Worm (Caenorhabditis elegans): ENCODE results near the gene F27D9.13.
A peak's percentile ranks its signal among the peaks of the same experiment; 100 is the strongest.

F27D9.13 gene

DNA sequence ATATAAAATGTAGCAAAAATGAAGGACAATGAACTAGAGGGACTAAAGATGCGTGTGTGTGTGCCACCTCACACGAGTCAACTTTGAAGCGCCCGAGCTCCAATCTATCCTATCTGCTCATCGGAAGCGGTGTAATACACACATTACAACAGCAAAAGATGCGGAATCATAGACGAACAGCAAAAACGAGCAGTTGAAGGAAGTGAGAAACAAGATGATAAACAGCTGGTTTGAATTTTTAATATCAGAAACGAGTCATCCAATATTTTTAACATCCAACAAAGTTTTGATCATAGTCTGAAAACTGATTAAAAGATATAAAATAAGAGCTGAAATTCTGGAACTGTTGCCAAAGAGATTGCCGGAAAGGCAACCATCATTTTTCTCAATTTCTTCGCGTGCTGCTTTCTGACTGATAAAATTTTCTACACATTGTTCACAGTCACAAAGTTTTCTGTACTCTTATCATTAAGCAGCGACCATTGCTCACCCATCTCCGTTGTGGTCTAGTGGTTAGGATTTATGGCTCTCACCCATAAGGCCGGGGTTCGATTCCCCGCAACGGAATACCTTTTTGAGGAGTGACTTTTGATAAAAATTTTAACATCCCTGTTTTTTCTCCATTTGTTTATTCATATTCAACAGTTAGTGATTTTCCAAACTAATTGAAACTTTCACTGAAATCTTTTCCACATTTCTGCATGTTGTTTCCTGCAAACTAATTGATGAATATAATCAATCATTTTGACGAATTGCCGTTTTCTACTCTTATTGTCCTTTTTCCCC lies 13.5 kb upstream of the F27D9.13 start, which contains the start of gene stn-2:
TSS of gene stn-2 (minus strand) at position 75 of the 786 bp plus-strand sequence.
- peak; percentile 75 for TF ChIP-seq aha-1 (tag)
- TF ChIP-seq mdt-29 (GFP tag; IDR thresholded peaks at IDR 0.05): no peak
- no peak for TF ChIP-seq ceh-32 (tag; optimal IDR thresholded peaks at IDR 0.05; ENCODE audit: poor library complexity)
- 0 out of 2 replicates have a peak, but pooled peaks have one; percentile 49 for TF ChIP-seq egl-43 (GFP tag; IDR thresholded peaks at IDR 0.05)
- TF ChIP-seq ceh-82 (tag; optimal IDR thresholded peaks at IDR 0.05): no peak
- TF ChIP-seq Y48G9A.11 (GFP tag; IDR thresholded peaks at IDR 0.05): no peak
- TF ChIP-seq R02D3.7 (tag; optimal IDR thresholded peaks at IDR 0.05): no peak
- TF ChIP-seq F10B5.3 (tag; optimal IDR thresholded peaks at IDR 0.05): no peak
- TF ChIP-seq fos-1 (tag; optimal IDR thresholded peaks at IDR 0.05): no peak
- no peak for TF ChIP-seq pqm-1 (tag; optimal IDR thresholded peaks at IDR 0.05)
- no peak for TF ChIP-seq fkh-10 (GFP tag; optimal IDR thresholded peaks at IDR 0.05)
- no peak for TF ChIP-seq ztf-11 (tag; optimal IDR thresholded peaks at IDR 0.05)
- peak; percentile 24; the same call in 1 of the 2 replicates for TF ChIP-seq php-3 (GFP tag; IDR thresholded peaks at IDR 0.05)
- TF ChIP-seq snpc-1.2 (GFP tag; IDR thresholded peaks at IDR 0.05): peak; percentile 70
- no peak for TF ChIP-seq Y5F2A.4 (GFP tag; optimal IDR thresholded peaks at IDR 0.05)
- no peak for TF ChIP-seq unc-130 (GFP tag; optimal IDR thresholded peaks at IDR 0.05)
- no peak for TF ChIP-seq F37D6.2 (tag; optimal IDR thresholded peaks at IDR 0.05)
- TF ChIP-seq lin-29 (GFP tag; IDR thresholded peaks at IDR 0.05): no peak
- no peak for TF ChIP-seq zip-11 (GFP tag; IDR thresholded peaks at IDR 0.05)
- TF ChIP-seq madf-5 (GFP tag; IDR thresholded peaks at IDR 0.05): no peak
- no peak for TF ChIP-seq nhr-11 (tag; optimal IDR thresholded peaks at IDR 0.05)
- no peak for TF ChIP-seq nhr-10 (tag; optimal IDR thresholded peaks at IDR 0.05)
- TF ChIP-seq nhr-48 (tag; optimal IDR thresholded peaks at IDR 0.05): peak; percentile 8
- TF ChIP-seq lin-1 (GFP tag; IDR thresholded peaks at IDR 0.05): no peak
- TF ChIP-seq nhr-111 (GFP tag; optimal IDR thresholded peaks at IDR 0.05): no peak
- TF ChIP-seq dmd-8 (GFP tag; IDR thresholded peaks at IDR 0.05): 0 out of 2 replicates have a peak, but pooled peaks have one; percentile 64
- TF ChIP-seq daf-19 (GFP tag; conservative IDR thresholded peaks at IDR 0.05): no peak
- peak in 1 of 2 experiments; percentile 48 for TF ChIP-seq daf-16 (GFP tag; optimal IDR thresholded peaks at IDR 0.05)
- TF ChIP-seq daf-16 (tag; optimal IDR thresholded peaks at IDR 0.05): no peak
- TF ChIP-seq T20F7.1 (GFP tag; optimal IDR thresholded peaks at IDR 0.05): peak; percentile 44
- no peak for TF ChIP-seq jun-1 (tag; optimal IDR thresholded peaks at IDR 0.05)
- no peak for TF ChIP-seq dpl-1 (GFP tag; optimal IDR thresholded peaks at IDR 0.05)
- no peak for TF ChIP-seq nhr-25 (tag; optimal IDR thresholded peaks at IDR 0.05; ENCODE audit: borderline replicate concordance, insufficient read depth)
- TF ChIP-seq ceh-28 (tag; optimal IDR thresholded peaks at IDR 0.05): no peak
- TF ChIP-seq lin-38 (GFP tag; IDR thresholded peaks at IDR 0.05): no peak
- TF ChIP-seq aly-2 (tag; optimal IDR thresholded peaks at IDR 0.05): no peak
- no peak for TF ChIP-seq lin-39 (tag; optimal IDR thresholded peaks at IDR 0.05)
- TF ChIP-seq tag-97 (GFP tag; IDR thresholded peaks at IDR 0.05): no peak
- no peak for TF ChIP-seq sdz-12 (GFP tag; optimal IDR thresholded peaks at IDR 0.05)
- TF ChIP-seq lsy-2 (tag; optimal IDR thresholded peaks at IDR 0.05): peak in 1 of 2 experiments; percentile 8
- no peak for TF ChIP-seq hlh-30 (tag; optimal IDR thresholded peaks at IDR 0.05; ENCODE audit: insufficient read depth)
- TF ChIP-seq daf-8 (GFP tag; IDR thresholded peaks at IDR 0.05): no peak
- no peak for TF ChIP-seq F49E8.2 (tag; optimal IDR thresholded peaks at IDR 0.05; ENCODE audit: borderline replicate concordance)
- TF ChIP-seq nhr-28 (tag; optimal IDR thresholded peaks at IDR 0.05): peak; percentile 7
- TF ChIP-seq nhr-42 (GFP tag; IDR thresholded peaks at IDR 0.05): no peak
- no peak for TF ChIP-seq mdl-1 (tag; optimal IDR thresholded peaks at IDR 0.05)
- no peak for TF ChIP-seq lin-13 (GFP tag; optimal IDR thresholded peaks at IDR 0.05)
- TF ChIP-seq T26A8.4 (GFP tag; IDR thresholded peaks at IDR 0.05): 0 out of 2 replicates have a peak, but pooled peaks have one; percentile 37
- peak; percentile 50 for TF ChIP-seq mes-2 (tag; optimal IDR thresholded peaks at IDR 0.05; ENCODE audit: poor library complexity, severe bottlenecking)
- TF ChIP-seq nhr-77 (tag; optimal IDR thresholded peaks at IDR 0.05): no peak
- TF ChIP-seq zag-1 (tag; optimal IDR thresholded peaks at IDR 0.05): no peak

All from whole organism, L4 larva.